Fruit fly (Drosophila melanogaster) whole organism, adult: ENCODE results near the gene eIF4G2.
A peak's percentile ranks its signal among the peaks of the same experiment; 100 is the strongest.

Experiments
- CG14711 ChIP-seq: fragments of 200-800 bp; sonication (Bioruptor generic); optimal IDR thresholded peaks from 2 replicates; lab custom pipeline; 2018; ENCODE audit warnings: missing biosample characterization, mild to moderate bottlenecking, missing genetic modification characterization, moderate library complexity
- Clk ChIP-seq: fragments of 200-800 bp; sonication (Bioruptor generic); optimal IDR thresholded peaks from 2 replicates; lab custom pipeline; 2017; ENCODE audit warnings: missing biosample characterization, missing genetic modification characterization
- Mnt ChIP-seq: fragments of 200-800 bp; sonication (Bioruptor generic); optimal IDR thresholded peaks from 2 replicates; lab custom pipeline; 2016; ENCODE audit warnings: missing biosample characterization, mild to moderate bottlenecking, missing genetic modification characterization
- bab1 ChIP-seq: fragments of 200-800 bp; sonication (Bioruptor generic); optimal IDR thresholded peaks from 3 replicates; lab custom pipeline; 2019; ENCODE audit warnings: missing biosample characterization, mild to moderate bottlenecking, missing genetic modification characterization, moderate library complexity
- cnc ChIP-seq, 2 experiments: fragments of >200 bp; optimal IDR thresholded peaks; 2 replicates each; lab custom pipeline; 2017
- kay ChIP-seq: fragments of 200-800 bp; sonication (Bioruptor generic); peaks from one replicate; lab custom pipeline; 2016; ENCODE audit warnings: missing biosample characterization, missing genetic modification characterization, borderline replicate concordance
- toe ChIP-seq: fragments of 200-800 bp; sonication (Bioruptor generic); optimal IDR thresholded peaks from 2 replicates; lab custom pipeline; 2016; ENCODE audit warnings: missing biosample characterization, missing genetic modification characterization

DNA sequence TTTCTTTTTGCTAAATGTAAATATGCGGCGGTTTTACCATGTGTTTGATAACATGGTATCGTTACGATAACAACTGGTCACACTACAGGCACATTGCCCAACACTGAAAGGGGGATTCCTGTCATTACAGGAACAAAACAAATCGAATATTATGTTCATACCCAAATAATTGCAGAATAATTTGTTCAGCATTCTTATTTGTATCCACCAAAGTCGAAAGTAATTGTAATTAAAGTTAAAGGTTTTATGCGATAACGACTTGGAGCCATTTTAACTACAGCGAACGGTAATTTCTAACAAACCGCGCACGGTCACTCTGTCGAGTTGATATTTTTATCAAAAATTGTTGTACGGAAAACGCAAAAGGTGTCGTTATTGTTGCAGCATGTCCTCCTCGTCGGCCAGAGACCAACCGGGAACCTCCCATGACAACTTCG lies 51.6 kb downstream of the eIF4G2 start, which contains the start of the genes CG10214 and CG10375:
- peak; percentile 82 for TF ChIP-seq bab1 (GFP tag; lab: Kevin White, UChicago)
- TF ChIP-seq Mnt (GFP tag; lab: Kevin White, UChicago) = peak; percentile 94
- no peak for TF ChIP-seq kay
- no peak for TF ChIP-seq toe (GFP tag; lab: Kevin White, UChicago)
- no peak for TF ChIP-seq cnc (optimal IDR thresholded peaks at IDR 0.05; lab: Kevin White, UChicago)
- peak; percentile 38 for TF ChIP-seq Clk (GFP tag; lab: Kevin White, UChicago)
- TF ChIP-seq CG14711 = peak; percentile 78
